Fruit fly (Drosophila melanogaster) whole organism, pupa: ENCODE measurements around the gene CG33290.
A peak's percentile ranks its signal among the peaks of the same experiment; 100 is the strongest.

Source experiments
- CG10348 ChIP-seq: fragments of 200-800 bp; sonication (Bioruptor generic); IDR thresholded peaks from 2 replicates; pipeline ENCODE4 v1.3.6; 2022; ENCODE audit warnings: missing biosample characterization, missing genetic modification characterization
- CG12605 ChIP-seq: fragments of 200-800 bp; sonication (Bioruptor generic); IDR thresholded peaks from 2 replicates; pipeline ENCODE4 v1.3.6; 2022; ENCODE audit warnings: missing biosample characterization, missing genetic modification characterization
- CG13204 ChIP-seq: fragments of 200-800 bp; sonication (Bioruptor generic); optimal IDR thresholded peaks from 2 replicates; lab custom pipeline; 2018; ENCODE audit warnings: missing biosample characterization, mild to moderate bottlenecking, missing genetic modification characterization, moderate library complexity
- CG14655 ChIP-seq: fragments of 200-800 bp; sonication (Bioruptor generic); optimal IDR thresholded peaks from 3 replicates; lab custom pipeline; 2017; ENCODE audit warnings: mild to moderate bottlenecking, missing biosample characterization, missing genetic modification reagents, missing genetic modification characterization
- CG17806 ChIP-seq: fragments of 200-800 bp; sonication (Bioruptor generic); optimal IDR thresholded peaks from 2 replicates; lab custom pipeline; 2018; ENCODE audit warnings: missing biosample characterization, mild to moderate bottlenecking, missing genetic modification characterization, moderate library complexity
- CG32121 ChIP-seq: fragments of 200-800 bp; sonication (Bioruptor generic); IDR thresholded peaks from 2 replicates; pipeline ENCODE4 v1.3.6; 2022; ENCODE audit warnings: missing biosample characterization, missing genetic modification characterization
- CG4496 ChIP-seq: fragments of 200-800 bp; sonication (Bioruptor generic); IDR thresholded peaks from 3 replicates; pipeline ENCODE4 v1.3.6; 2022; ENCODE audit warnings: missing biosample characterization, missing genetic modification characterization
- CG8159 ChIP-seq: fragments of 200-800 bp; sonication (Bioruptor generic); optimal IDR thresholded peaks from 3 replicates; lab custom pipeline; 2018; ENCODE audit warnings: missing biosample characterization, mild to moderate bottlenecking, missing genetic modification characterization, moderate library complexity
- CG8301 ChIP-seq: fragments of 200-800 bp; sonication (Bioruptor generic); optimal IDR thresholded peaks from 2 replicates; lab custom pipeline; 2018; ENCODE audit warnings: missing biosample characterization, mild to moderate bottlenecking, missing genetic modification characterization
- D1 ChIP-seq: fragments of 200-800 bp; sonication (Bioruptor generic); optimal IDR thresholded peaks from 2 replicates; lab custom pipeline; 2018; ENCODE audit warnings: missing biosample characterization, mild to moderate bottlenecking, missing genetic modification characterization, moderate library complexity
- EcR ChIP-seq: fragments of 200-800 bp; sonication (Bioruptor generic); optimal IDR thresholded peaks from 3 replicates; lab custom pipeline; 2019; ENCODE audit warnings: missing biosample characterization, missing genetic modification characterization, mild to moderate bottlenecking, moderate library complexity, missing genetic modification reagents
- rn ChIP-seq: fragments of 200-800 bp; sonication (Bioruptor generic); IDR thresholded peaks from 2 replicates; pipeline ENCODE4 v1.3.6; 2022; ENCODE audit warnings: missing biosample characterization, missing genetic modification characterization

- TF ChIP-seq CG8301 (tag; lab: Kevin White, UChicago) (peak; percentile 22), D1 (no peak), CG10348 (no peak), rn (GFP tag; lab: Robert Waterston, UW) (no peak), CG12605 (GFP tag; lab: Robert Waterston, UW) (0 out of 2 replicates have a peak, but pooled peaks have one; percentile 39), CG13204 (GFP tag; lab: Kevin White, UChicago) (no peak), CG8159 (peak; percentile 28), CG32121 (GFP tag; lab: Robert Waterston, UW) (0 out of 2 replicates have a peak, but pooled peaks have one; percentile 39), EcR (peak; percentile 77), CG17806 (tag; lab: Kevin White, UChicago) (peak; percentile 4), CG4496 (GFP tag; lab: Robert Waterston, UW) (no peak), CG14655 (GFP tag; lab: Kevin White, UChicago) (peak; percentile 28)
Measured at dm6 chr3L:21516716-21517266, 25.4 kb upstream of the CG33290 start.
